Fruit fly (Drosophila melanogaster): ENCODE data around the gene CG15286.

The CG15286 gene

dm6 chr2L:14348602-14349001 lies 10.6 kb downstream of the CG15286 start, which contains the start of gene mTTF:
Gene mTTF (minus strand): TSS chr2L:14348790.
- TF ChIP-seq bab1 (GFP tag; optimal IDR thresholded peaks at IDR 0.05) (peak; percentile 71), cic (GFP tag; optimal IDR thresholded peaks at IDR 0.05) (no peak)

- TF ChIP-seq CG5204 (GFP tag; optimal IDR thresholded peaks at IDR 0.05) (no peak), tj (GFP tag; optimal IDR thresholded peaks at IDR 0.05) (no peak), CG1620 (GFP tag; optimal IDR thresholded peaks at IDR 0.05) (no peak), CG7045 (GFP tag; optimal IDR thresholded peaks at IDR 0.05) (no peak), CG33017 (tag; optimal IDR thresholded peaks at IDR 0.05) (no peak), Mnt (GFP tag; optimal IDR thresholded peaks at IDR 0.05) (no peak), toe (GFP tag; optimal IDR thresholded peaks at IDR 0.05) (no peak), pad (GFP tag; optimal IDR thresholded peaks at IDR 0.05) (no peak), CG7101 (tag; optimal IDR thresholded peaks at IDR 0.05) (no peak), bab1 (GFP tag; optimal IDR thresholded peaks at IDR 0.05) (no peak), cnc (optimal IDR thresholded peaks at IDR 0.05) (no peak), ovo (GFP tag; optimal IDR thresholded peaks at IDR 0.05) (no peak)
Measured at dm6 chr2L:14350587-14350986, 12.5 kb downstream of the CG15286 start.

- TF ChIP-seq Mnt (GFP tag; optimal IDR thresholded peaks at IDR 0.05): no peak
- TF ChIP-seq kay (GFP tag; ENCODE audit: borderline replicate concordance): peak; percentile 21
- no peak for TF ChIP-seq toe (GFP tag; optimal IDR thresholded peaks at IDR 0.05)
Measured at dm6 chr2L:14351441-14352127, 13.5 kb downstream of the CG15286 start, which contains the start of gene CG43052. Gene CG43052 (plus strand): TSS chr2L:14352077.

dm6 chr2L:14355033-14355851 lies 17.2 kb downstream of the CG15286 start, which contains the start of gene Rab14:
Gene Rab14 (plus strand): TSS chr2L:14355145.
- TF ChIP-seq pad (GFP tag; optimal IDR thresholded peaks at IDR 0.05) (peak; percentile 56), CG7045 (GFP tag; optimal IDR thresholded peaks at IDR 0.05) (peak; percentile 77), cic (GFP tag; optimal IDR thresholded peaks at IDR 0.05) (peak; percentile 49), Mnt (GFP tag; optimal IDR thresholded peaks at IDR 0.05) (peak; percentile 100), CG14711 (tag; optimal IDR thresholded peaks at IDR 0.05) (peak; percentile 59), kay (GFP tag; ENCODE audit: borderline replicate concordance) (peak; percentile 94), cnc (optimal IDR thresholded peaks at IDR 0.05) (no peak), ovo (GFP tag; optimal IDR thresholded peaks at IDR 0.05) (no peak), CG1620 (GFP tag; optimal IDR thresholded peaks at IDR 0.05) (peak; percentile 40), CG11617 (GFP tag; optimal IDR thresholded peaks at IDR 0.05) (peak; percentile 75), bab1 (GFP tag; optimal IDR thresholded peaks at IDR 0.05) (peak; percentile 46), CG33017 (tag; optimal IDR thresholded peaks at IDR 0.05) (peak; percentile 87), toe (GFP tag; optimal IDR thresholded peaks at IDR 0.05) (peak; percentile 39), Clk (GFP tag; optimal IDR thresholded peaks at IDR 0.05) (peak; percentile 49), CG5204 (GFP tag; optimal IDR thresholded peaks at IDR 0.05) (peak; percentile 76), Hr96 (GFP tag; optimal IDR thresholded peaks at IDR 0.05) (peak; percentile 58), CG12768 (GFP tag; optimal IDR thresholded peaks at IDR 0.05) (peak; percentile 70), tj (GFP tag; optimal IDR thresholded peaks at IDR 0.05) (peak; percentile 40), Crg-1 (GFP tag; optimal IDR thresholded peaks at IDR 0.05) (peak; percentile 33), CG7101 (tag; optimal IDR thresholded peaks at IDR 0.05) (peak; percentile 82)

- TF ChIP-seq CG7101 (tag; optimal IDR thresholded peaks at IDR 0.05) (no peak), pad (GFP tag; optimal IDR thresholded peaks at IDR 0.05) (no peak), CG1620 (GFP tag; optimal IDR thresholded peaks at IDR 0.05) (no peak)
Measured at dm6 chr2L:14355852-14356174, 17.8 kb downstream of the CG15286 start.

dm6 chr2L:14356279-14356678 lies 18.2 kb downstream of the CG15286 start:
- TF ChIP-seq cnc (optimal IDR thresholded peaks at IDR 0.05) (peak in 1 of 2 experiments; percentile 5), cic (GFP tag; optimal IDR thresholded peaks at IDR 0.05) (peak; percentile 83), Hr96 (GFP tag; optimal IDR thresholded peaks at IDR 0.05) (no peak)

dm6 chr2L:14356793-14357372 lies 18.8 kb downstream of the CG15286 start:
- TF ChIP-seq CG11617 (GFP tag; optimal IDR thresholded peaks at IDR 0.05) (no peak), CG12768 (GFP tag; optimal IDR thresholded peaks at IDR 0.05) (no peak), CG7045 (GFP tag; optimal IDR thresholded peaks at IDR 0.05) (no peak), CG1620 (GFP tag; optimal IDR thresholded peaks at IDR 0.05) (no peak), tj (GFP tag; optimal IDR thresholded peaks at IDR 0.05) (no peak), Hr96 (GFP tag; optimal IDR thresholded peaks at IDR 0.05) (no peak)
